Fruit fly (Drosophila melanogaster): Measurements from ENCODE around the gene CG18558.

CG18558 gene

DNA sequence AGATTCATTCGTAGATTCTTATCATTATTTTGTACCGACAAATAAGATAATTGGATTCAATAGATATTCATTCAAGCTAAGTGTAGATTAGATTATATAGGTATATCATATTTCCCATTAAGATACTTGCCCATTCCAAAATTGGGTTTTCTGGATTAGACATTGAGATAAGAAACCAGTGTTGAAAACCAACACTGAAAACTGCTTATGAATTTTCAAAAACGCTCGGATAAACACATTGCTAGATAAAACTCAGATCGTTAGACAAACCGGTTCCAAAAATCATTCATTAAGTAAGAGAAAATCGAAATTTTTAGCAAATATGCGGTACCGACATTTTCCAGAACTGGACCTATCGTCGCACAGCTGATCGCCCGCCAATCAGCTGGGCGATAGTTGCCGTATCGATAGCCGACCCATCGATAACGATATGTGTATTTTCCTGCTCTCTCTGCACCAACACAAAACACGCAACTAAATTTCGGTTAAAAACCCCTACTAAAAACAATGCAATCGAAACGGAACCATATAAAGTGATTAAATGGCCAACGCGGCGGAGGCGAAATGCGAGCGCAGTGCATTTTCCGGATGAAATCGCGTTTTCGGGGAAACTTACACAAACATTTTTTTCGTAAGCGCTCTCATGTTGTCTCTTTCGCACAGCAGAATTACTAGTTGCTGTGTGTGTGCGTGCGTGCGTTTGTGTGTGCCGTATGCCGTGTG lies 41.4 kb upstream of the CG18558 start, which contains the start of the genes NTPase and lilli (continued):
- TF ChIP-seq CG7987 (GFP tag; optimal IDR thresholded peaks at IDR 0.05) (no peak), Sry-δ (GFP tag; optimal IDR thresholded peaks at IDR 0.05) (peak; percentile 84), CG16779 (GFP tag; IDR thresholded peaks at IDR 0.05) (no peak), Jarid2 (GFP tag; optimal IDR thresholded peaks at IDR 0.05) (peak; percentile 19), unc-4 (GFP tag; IDR thresholded peaks at IDR 0.05; ENCODE audit: partially characterized antibody) (peak; percentile 91), Dp (GFP tag; optimal IDR thresholded peaks at IDR 0.05) (peak; percentile 11), kay (GFP tag; optimal IDR thresholded peaks at IDR 0.05) (peak; percentile 44), Max (GFP tag; optimal IDR thresholded peaks at IDR 0.05) (peak; percentile 53), tgo (GFP tag; IDR thresholded peaks at IDR 0.05) (peak; percentile 36; the same call in 1 of the 3 replicates), Hr3 (GFP tag; optimal IDR thresholded peaks at IDR 0.05) (peak; percentile 27), esg (GFP tag; conservative IDR thresholded peaks at IDR 0.05) (no peak), zfh1 (GFP tag; IDR thresholded peaks at IDR 0.05) (peak; percentile 71), sima (GFP tag; optimal IDR thresholded peaks at IDR 0.05) (no peak), Ada2b (GFP tag; IDR thresholded peaks at IDR 0.05) (0 out of 2 replicates have a peak, but pooled peaks have one; percentile 18), CG6813 (GFP tag; optimal IDR thresholded peaks at IDR 0.05) (peak; percentile 10), gcm2 (GFP tag; optimal IDR thresholded peaks at IDR 0.05) (peak; percentile 7), Hand (GFP tag; optimal IDR thresholded peaks at IDR 0.05) (no peak), CG18011 (GFP tag; optimal IDR thresholded peaks at IDR 0.05) (peak; percentile 33), CG16815 (GFP tag; optimal IDR thresholded peaks at IDR 0.05) (peak; percentile 22), ham (GFP tag; IDR thresholded peaks at IDR 0.05) (no peak), CG7556 (GFP tag; optimal IDR thresholded peaks at IDR 0.05) (peak; percentile 38), CG31365 (tag; optimal IDR thresholded peaks at IDR 0.05) (no peak), mam (GFP tag; optimal IDR thresholded peaks at IDR 0.05) (peak; percentile 61), abd-A (tag; optimal IDR thresholded peaks at IDR 0.05) (peak; percentile 47), Ravus (GFP tag; IDR thresholded peaks at IDR 0.05) (no peak), CG11695 (GFP tag; IDR thresholded peaks at IDR 0.05) (peak; percentile 38; the same call in 1 of the 3 replicates), CG15011 (GFP tag; optimal IDR thresholded peaks at IDR 0.05) (no peak), CG15601 (tag; optimal IDR thresholded peaks at IDR 0.05) (no peak), btn (GFP tag; optimal IDR thresholded peaks at IDR 0.05) (peak; percentile 49), CG11456 (GFP tag; IDR thresholded peaks at IDR 0.05) (peak; percentile 69; the same call in 1 of the 3 replicates), ERR (GFP tag; optimal IDR thresholded peaks at IDR 0.05) (peak; percentile 74), CG18619 (GFP tag; optimal IDR thresholded peaks at IDR 0.05) (no peak), HLH54F (GFP tag; optimal IDR thresholded peaks at IDR 0.05) (peak; percentile 74), dmrt11E (tag; optimal IDR thresholded peaks at IDR 0.05) (peak; percentile 41), CG5245 (GFP tag; optimal IDR thresholded peaks at IDR 0.05) (peak; percentile 75), jumu (GFP tag; optimal IDR thresholded peaks at IDR 0.05) (peak; percentile 70), Sox102F (GFP tag; optimal IDR thresholded peaks at IDR 0.05) (peak; percentile 22), zfh2 (GFP tag; optimal IDR thresholded peaks at IDR 0.05) (peak; percentile 72), sim (GFP tag; IDR thresholded peaks at IDR 0.05) (peak; percentile 65; the same call in 1 of the 2 replicates), Lhr (GFP tag; optimal IDR thresholded peaks at IDR 0.05) (peak; percentile 24), MBD-R2 (GFP tag; IDR thresholded peaks at IDR 0.05) (peak; percentile 34; the same call in 1 of the 2 replicates), CG3726 (GFP tag; IDR thresholded peaks at IDR 0.05) (no peak), CG31224 (GFP tag; IDR thresholded peaks at IDR 0.05) (peak; percentile 34; the same call in 1 of the 2 replicates), CG11085 (GFP tag; IDR thresholded peaks at IDR 0.05) (peak; percentile 44), GATAe (GFP tag; conservative IDR thresholded peaks at IDR 0.05) (no peak), CG6765 (GFP tag; optimal IDR thresholded peaks at IDR 0.05) (no peak), CG12391 (tag; optimal IDR thresholded peaks at IDR 0.05) (peak; percentile 55), CG17359 (tag; optimal IDR thresholded peaks at IDR 0.05) (peak; percentile 20), Bgb (GFP tag; IDR thresholded peaks at IDR 0.05; ENCODE audit: partially characterized antibody) (peak; percentile 94)
